Worm (Caenorhabditis elegans): ENCODE measurements around the gene apb-1.

ce11 chrIII:2628690-2629089, 31.9 kb upstream of the apb-1 start, which contains the start of gene acbp-8:
- TF ChIP-seq ahr-1 (tag; optimal IDR thresholded peaks at IDR 0.05) (no peak), pha-4 (tag; optimal IDR thresholded peaks at IDR 0.05) (no peak), hlh-8 (tag; optimal IDR thresholded peaks at IDR 0.05) (no peak), ceh-19 (GFP tag; optimal IDR thresholded peaks at IDR 0.05) (no peak), ets-4 (tag; optimal IDR thresholded peaks at IDR 0.05) (no peak), fkh-10 (GFP tag; optimal IDR thresholded peaks at IDR 0.05) (no peak), dmd-4 (tag; optimal IDR thresholded peaks at IDR 0.05; ENCODE audit: borderline replicate concordance) (no peak), fkh-6 (tag; optimal IDR thresholded peaks at IDR 0.05) (no peak), ceh-48 (tag; optimal IDR thresholded peaks at IDR 0.05) (no peak), ceh-45 (GFP tag; IDR thresholded peaks at IDR 0.05) (no peak), npax-4 (tag; optimal IDR thresholded peaks at IDR 0.05) (no peak), pros-1 (tag; optimal IDR thresholded peaks at IDR 0.05) (no peak)

Data from whole organism, late embryonic.